Worm (Caenorhabditis elegans) whole organism, mixed stage, embryonic: Measurements from ENCODE around the gene W03C9.2.

Experiments
- M03D4.4 ChIP-seq: sonication (generic microtip); optimal IDR thresholded peaks from 2 replicates; lab custom pipeline; 2017; ENCODE audit warnings: mild to moderate bottlenecking, missing genetic modification characterization, missing compliant biosample characterization
- bed-3 ChIP-seq: fragments of 200-800 bp; sonication (Bioruptor generic); optimal IDR thresholded peaks from 3 replicates; lab custom pipeline; 2018; ENCODE audit warnings: mild to moderate bottlenecking, missing genetic modification characterization, moderate library complexity, missing compliant biosample characterization
- blmp-1 ChIP-seq: fragments of 150-350 bp; optimal IDR thresholded peaks from 2 replicates; lab custom pipeline; 2014; ENCODE audit warnings: missing biosample characterization, missing genetic modification characterization
- ceh-39 ChIP-seq: fragments of 150-350 bp; optimal IDR thresholded peaks from 2 replicates; lab custom pipeline; 2014; ENCODE audit warnings: missing biosample characterization, missing genetic modification characterization
- ceh-43 ChIP-seq: fragments of 200-800 bp; sonication (Bioruptor generic); optimal IDR thresholded peaks from 2 replicates; lab custom pipeline; 2018; ENCODE audit warnings: mild to moderate bottlenecking, missing genetic modification characterization, moderate library complexity, missing compliant biosample characterization
- ceh-83 ChIP-seq: fragments of 200-800 bp; sonication (Bioruptor generic); optimal IDR thresholded peaks from 2 replicates; lab custom pipeline; 2018; ENCODE audit warnings: mild to moderate bottlenecking, missing genetic modification characterization, missing compliant biosample characterization
- ces-1 ChIP-seq: fragments of 150-350 bp; optimal IDR thresholded peaks from 2 replicates; lab custom pipeline; 2014; ENCODE audit warnings: missing biosample characterization, missing genetic modification reagents, missing genetic modification characterization
- cnd-1 ChIP-seq: fragments of 200-800 bp; sonication (Bioruptor generic); optimal IDR thresholded peaks from 2 replicates; lab custom pipeline; 2018; ENCODE audit warnings: mild to moderate bottlenecking, missing genetic modification characterization, missing compliant biosample characterization
- drap-1 ChIP-seq: fragments of 200-800 bp; sonication (Bioruptor generic); optimal IDR thresholded peaks from 3 replicates; lab custom pipeline; 2018; ENCODE audit warnings: mild to moderate bottlenecking, missing genetic modification characterization, missing compliant biosample characterization
- elt-1 ChIP-seq: sonication (generic microtip); optimal IDR thresholded peaks from 2 replicates; lab custom pipeline; 2017; ENCODE audit warnings: missing genetic modification characterization, mild to moderate bottlenecking, missing compliant biosample characterization, antibody characterized with exemption, moderate library complexity, borderline replicate concordance; ENCODE audit not compliant: insufficient read depth
- flh-1 ChIP-seq: fragments of 200-800 bp; sonication (Bioruptor generic); optimal IDR thresholded peaks from 2 replicates; lab custom pipeline; 2018; ENCODE audit warnings: mild to moderate bottlenecking, missing genetic modification characterization, moderate library complexity, missing compliant biosample characterization
- ham-2 ChIP-seq: fragments of 200-800 bp; sonication (Bioruptor generic); optimal IDR thresholded peaks from 2 replicates; lab custom pipeline; 2018; ENCODE audit warnings: mild to moderate bottlenecking, missing genetic modification characterization, missing compliant biosample characterization
- hlh-1 ChIP-seq: fragments of 150-350 bp; optimal IDR thresholded peaks from 2 replicates; lab custom pipeline; 2014; ENCODE audit warnings: missing biosample characterization, missing genetic modification reagents, missing genetic modification characterization
- lin-13 ChIP-seq: fragments of 150-350 bp; optimal IDR thresholded peaks from 2 replicates; lab custom pipeline; 2014; ENCODE audit warnings: missing biosample characterization, missing genetic modification characterization
- lin-32 ChIP-seq: fragments of 200-800 bp; sonication (Bioruptor generic); optimal IDR thresholded peaks from 2 replicates; lab custom pipeline; 2018; ENCODE audit warnings: mild to moderate bottlenecking, missing genetic modification characterization, missing compliant biosample characterization
- lsy-2 ChIP-seq: fragments of 150-350 bp; optimal IDR thresholded peaks from 2 replicates; lab custom pipeline; 2014; ENCODE audit warnings: missing biosample characterization, missing genetic modification characterization
- mab-5 ChIP-seq: fragments of 150-350 bp; optimal IDR thresholded peaks from 2 replicates; lab custom pipeline; 2014; ENCODE audit warnings: missing biosample characterization, missing genetic modification characterization
- mls-2 ChIP-seq: sonication (generic microtip); optimal IDR thresholded peaks from 2 replicates; lab custom pipeline; 2016; ENCODE audit warnings: mild to moderate bottlenecking, missing genetic modification characterization, moderate library complexity, missing compliant biosample characterization
- nhr-2 ChIP-seq: fragments of 150-350 bp; optimal IDR thresholded peaks from 2 replicates; lab custom pipeline; 2014; ENCODE audit warnings: missing biosample characterization, missing genetic modification characterization
- nhr-28 ChIP-seq: fragments of 150-350 bp; optimal IDR thresholded peaks from 2 replicates; lab custom pipeline; 2014; ENCODE audit warnings: missing biosample characterization, missing genetic modification characterization
- pha-4 ChIP-seq: fragments of 150-350 bp; optimal IDR thresholded peaks from 2 replicates; lab custom pipeline; 2018; ENCODE audit warnings: missing biosample characterization, missing genetic modification reagents, missing genetic modification characterization
- sem-2 ChIP-seq: fragments of 200-800 bp; sonication (Bioruptor generic); optimal IDR thresholded peaks from 2 replicates; lab custom pipeline; 2018; ENCODE audit warnings: mild to moderate bottlenecking, missing genetic modification characterization, missing compliant biosample characterization
- snpc-4 ChIP-seq: fragments of 150-350 bp; optimal IDR thresholded peaks from 2 replicates; lab custom pipeline; 2014; ENCODE audit warnings: missing biosample characterization, missing genetic modification characterization
- sptf-1 ChIP-seq: sonication (generic microtip); optimal IDR thresholded peaks from 2 replicates; lab custom pipeline; 2017; ENCODE audit warnings: mild to moderate bottlenecking, missing genetic modification characterization, moderate library complexity, missing compliant biosample characterization
- tbx-8 ChIP-seq: fragments of 200-800 bp; sonication (Bioruptor generic); optimal IDR thresholded peaks from 2 replicates; lab custom pipeline; 2018; ENCODE audit warnings: mild to moderate bottlenecking, missing genetic modification characterization, moderate library complexity, missing compliant biosample characterization
- unc-120 ChIP-seq: sonication (generic microtip); optimal IDR thresholded peaks from 2 replicates; lab custom pipeline; 2017; ENCODE audit warnings: missing genetic modification characterization, missing compliant biosample characterization; ENCODE audit not compliant: poor library complexity, severe bottlenecking
- unc-39 ChIP-seq: fragments of 150-350 bp; optimal IDR thresholded peaks from 2 replicates; lab custom pipeline; 2014; ENCODE audit warnings: missing biosample characterization, missing genetic modification characterization
- unc-62 ChIP-seq: fragments of 150-350 bp; optimal IDR thresholded peaks from 2 replicates; lab custom pipeline; 2014; ENCODE audit warnings: missing biosample characterization, missing genetic modification reagents, missing genetic modification characterization
- zip-8 ChIP-seq: fragments of 150-350 bp; optimal IDR thresholded peaks from 2 replicates; lab custom pipeline; 2014; ENCODE audit warnings: missing biosample characterization, missing genetic modification characterization
- ztf-11 ChIP-seq: fragments of 150-350 bp; optimal IDR thresholded peaks from 2 replicates; lab custom pipeline; 2014; ENCODE audit warnings: missing biosample characterization, missing genetic modification characterization

Gene W03C9.2

ce11 chrII:11968275-11968674, 6.1 kb downstream of the W03C9.2 start, which contains the start of gene mex-1:
mex-1 (plus strand) TSS chrII:11968637.
- TF ChIP-seq ceh-83 (GFP tag; lab: Kevin White, UChicago) = no peak
- no peak for TF ChIP-seq nhr-2 (tag; lab: Kevin White, UChicago)
- no peak for TF ChIP-seq lsy-2 (tag; lab: Kevin White, UChicago)
- no peak for TF ChIP-seq pha-4
- TF ChIP-seq sem-2 (GFP tag; lab: Kevin White, UChicago) = no peak
- no peak for TF ChIP-seq flh-1
- no peak for TF ChIP-seq ceh-39 (tag; lab: Kevin White, UChicago)
- TF ChIP-seq unc-62 (GFP tag; lab: Kevin White, UChicago) = no peak
- TF ChIP-seq snpc-4 = no peak
- no peak for TF ChIP-seq drap-1
- TF ChIP-seq unc-39 = no peak
- no peak for TF ChIP-seq blmp-1
- no peak for TF ChIP-seq mab-5 (tag; lab: Kevin White, UChicago)

ce11 chrII:11969033-11969432, 6.9 kb downstream of the W03C9.2 start:
- no peak for TF ChIP-seq unc-39
- TF ChIP-seq ztf-11 (tag; lab: Kevin White, UChicago) = no peak
- TF ChIP-seq unc-62 (GFP tag; lab: Kevin White, UChicago) = no peak
- TF ChIP-seq elt-1 = no peak
- TF ChIP-seq ceh-83 (GFP tag; lab: Kevin White, UChicago) = no peak
- TF ChIP-seq sptf-1 (tag; lab: Kevin White, UChicago) = no peak
- no peak for TF ChIP-seq M03D4.4 (tag; lab: Kevin White, UChicago)
- TF ChIP-seq pha-4 = no peak
- TF ChIP-seq flh-1 = no peak
- TF ChIP-seq lin-32 = no peak
- no peak for TF ChIP-seq ces-1
- TF ChIP-seq ham-2 (GFP tag; lab: Kevin White, UChicago) = no peak
- TF ChIP-seq tbx-8 (GFP tag; lab: Kevin White, UChicago) = no peak
- no peak for TF ChIP-seq mls-2 (tag; lab: Kevin White, UChicago)
- no peak for TF ChIP-seq zip-8 (tag; lab: Kevin White, UChicago)
- no peak for TF ChIP-seq snpc-4
- TF ChIP-seq ceh-39 (tag; lab: Kevin White, UChicago) = no peak
- TF ChIP-seq, all 35 proteins: peak for 0

DNA sequence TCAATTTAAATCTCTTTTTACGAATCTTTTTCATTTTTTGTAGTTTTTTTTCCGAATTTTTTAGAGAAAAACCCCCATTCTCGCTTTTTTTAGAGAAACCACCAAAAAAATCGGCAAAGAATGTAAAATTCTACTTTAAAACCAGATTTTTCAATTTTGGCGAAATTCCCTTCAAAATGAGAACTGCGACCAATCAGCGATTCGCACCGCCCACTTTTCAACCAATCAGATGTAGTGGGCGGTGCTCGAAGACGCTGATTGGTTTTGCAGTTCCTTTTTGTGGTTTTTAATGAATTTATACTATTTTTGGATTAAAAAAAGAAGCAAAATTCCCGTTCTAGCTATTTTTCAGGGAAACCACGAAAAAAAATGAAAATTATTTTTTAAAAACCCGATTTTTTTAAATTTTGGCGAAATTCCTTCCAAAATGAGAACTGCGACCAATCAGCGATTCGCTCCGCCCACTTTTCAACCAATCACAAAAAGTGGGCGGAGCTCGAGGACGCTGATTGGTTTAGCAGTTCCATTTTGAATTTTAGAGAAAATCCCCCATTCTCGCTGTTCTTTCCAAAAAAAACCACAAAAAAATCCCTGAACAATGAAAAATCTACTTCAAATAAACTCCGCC, 9.0 kb downstream of the W03C9.2 start:
- TF ChIP-seq lsy-2 (tag; lab: Kevin White, UChicago) (no peak), sptf-1 (tag; lab: Kevin White, UChicago) (no peak), ztf-11 (tag; lab: Kevin White, UChicago) (no peak), cnd-1 (no peak), mab-5 (tag; lab: Kevin White, UChicago) (no peak), elt-1 (no peak), drap-1 (no peak)
- TF ChIP-seq, all 35 proteins: peak for 0

- TF ChIP-seq M03D4.4 (tag; lab: Kevin White, UChicago) = no peak
- TF ChIP-seq elt-1 = no peak
- no peak for TF ChIP-seq hlh-1
- no peak for TF ChIP-seq mab-5 (tag; lab: Kevin White, UChicago)
- no peak for TF ChIP-seq ceh-39 (tag; lab: Kevin White, UChicago)
- no peak for TF ChIP-seq unc-120 (tag; lab: Kevin White, UChicago)
- TF ChIP-seq ces-1 = no peak
- no peak for TF ChIP-seq zip-8 (tag; lab: Kevin White, UChicago)
- TF ChIP-seq ztf-11 (tag; lab: Kevin White, UChicago) = no peak
- no peak for TF ChIP-seq flh-1
- no peak for TF ChIP-seq nhr-28
- no peak for TF ChIP-seq ham-2 (GFP tag; lab: Kevin White, UChicago)
- no peak for TF ChIP-seq lin-32
Measured at ce11 chrII:11972266-11972665, 10.1 kb downstream of the W03C9.2 start.

ce11 chrII:11973632-11974031, 11.5 kb downstream of the W03C9.2 start, which contains the start of gene acbp-6:
acbp-6 (minus strand) TSS chrII:11973732.
- TF ChIP-seq nhr-28 (no peak), sptf-1 (tag; lab: Kevin White, UChicago) (no peak), ceh-43 (GFP tag; lab: Kevin White, UChicago) (no peak), ham-2 (GFP tag; lab: Kevin White, UChicago) (no peak), blmp-1 (no peak), lin-13 (tag; lab: Kevin White, UChicago) (no peak), ceh-83 (GFP tag; lab: Kevin White, UChicago) (no peak), elt-1 (no peak), bed-3 (GFP tag; lab: Kevin White, UChicago) (no peak), lin-32 (no peak), ceh-39 (tag; lab: Kevin White, UChicago) (no peak)
